Fruit fly (Drosophila melanogaster) whole organism, prepupa: ENCODE measurements around the gene Nak.

Source experiments
- Blimp-1 ChIP-seq: fragments of 200-800 bp; sonication (Bioruptor generic); optimal IDR thresholded peaks from 3 replicates; lab custom pipeline; 2017; ENCODE audit warnings: missing biosample characterization, missing genetic modification characterization, mild to moderate bottlenecking, moderate library complexity, missing genetic modification reagents
- CG10631 ChIP-seq: fragments of 200-800 bp; sonication (Bioruptor generic); optimal IDR thresholded peaks from 2 replicates; lab custom pipeline; 2016; ENCODE audit warnings: missing biosample characterization, missing genetic modification characterization
- CG10669 ChIP-seq: fragments of 200-800 bp; sonication (Bioruptor generic); optimal IDR thresholded peaks from 3 replicates; lab custom pipeline; 2018; ENCODE audit warnings: missing biosample characterization, mild to moderate bottlenecking, missing genetic modification characterization, moderate library complexity
- CG11294 ChIP-seq: fragments of 200-800 bp; sonication (Bioruptor generic); IDR thresholded peaks from 2 replicates; pipeline ENCODE4 v1.3.6; 2022; ENCODE audit warnings: missing biosample characterization, missing genetic modification characterization
- CG11762 ChIP-seq: fragments of 200-800 bp; sonication (Bioruptor generic); optimal IDR thresholded peaks from 3 replicates; lab custom pipeline; 2016; ENCODE audit warnings: missing biosample characterization, missing genetic modification characterization; ENCODE audit not compliant: insufficient read depth
- CG11902 ChIP-seq: fragments of 200-800 bp; sonication (Bioruptor generic); optimal IDR thresholded peaks from 3 replicates; lab custom pipeline; 2016; ENCODE audit warnings: missing biosample characterization, missing genetic modification characterization
- CG1621 ChIP-seq: fragments of 200-800 bp; sonication (Bioruptor generic); optimal IDR thresholded peaks from 3 replicates; lab custom pipeline; 2018; ENCODE audit warnings: missing biosample characterization, mild to moderate bottlenecking, missing genetic modification characterization
- CG16779 ChIP-seq: fragments of 200-800 bp; sonication (Bioruptor generic); optimal IDR thresholded peaks from 3 replicates; lab custom pipeline; 2017; ENCODE audit warnings: missing biosample characterization, mild to moderate bottlenecking, missing genetic modification characterization
- CG3032 ChIP-seq: fragments of 200-800 bp; optimal IDR thresholded peaks from 2 replicates; lab custom pipeline; 2019; ENCODE audit warnings: missing biosample characterization, mild to moderate bottlenecking, missing genetic modification characterization, moderate library complexity
- CG31627 ChIP-seq: fragments of 200-800 bp; sonication (Bioruptor generic); optimal IDR thresholded peaks from 3 replicates; lab custom pipeline; 2016; ENCODE audit warnings: missing biosample characterization, missing genetic modification characterization
- CG32006 ChIP-seq: fragments of 200-800 bp; sonication (Bioruptor generic); optimal IDR thresholded peaks from 3 replicates; lab custom pipeline; 2017; ENCODE audit warnings: missing biosample characterization, mild to moderate bottlenecking, missing genetic modification characterization
- CG34406 ChIP-seq: fragments of 200-800 bp; sonication (Bioruptor generic); optimal IDR thresholded peaks from 3 replicates; lab custom pipeline; 2016; ENCODE audit warnings: missing biosample characterization, missing genetic modification characterization
- CG3919 ChIP-seq: fragments of 200-800 bp; sonication (Bioruptor generic); optimal IDR thresholded peaks from 3 replicates; lab custom pipeline; 2016; ENCODE audit warnings: missing biosample characterization, missing genetic modification characterization
- CG4318 ChIP-seq: fragments of 200-800 bp; sonication (Bioruptor generic); optimal IDR thresholded peaks from 3 replicates; lab custom pipeline; 2017; ENCODE audit warnings: missing biosample characterization, mild to moderate bottlenecking, missing genetic modification characterization
- CG6163 ChIP-seq: fragments of 200-800 bp; sonication (Bioruptor generic); IDR thresholded peaks from 3 replicates; pipeline ENCODE4 v1.3.6; 2022; ENCODE audit warnings: missing biosample characterization, missing genetic modification characterization
- CG6276 ChIP-seq: fragments of 200-800 bp; sonication (Bioruptor generic); optimal IDR thresholded peaks from 2 replicates; lab custom pipeline; 2017; ENCODE audit warnings: missing biosample characterization, mild to moderate bottlenecking, missing genetic modification characterization
- CG6792 ChIP-seq: fragments of 200-800 bp; sonication (Bioruptor generic); optimal IDR thresholded peaks from 3 replicates; lab custom pipeline; 2016; ENCODE audit warnings: missing biosample characterization, missing genetic modification characterization
- CG6808 ChIP-seq: fragments of 200-800 bp; sonication (Bioruptor generic); optimal IDR thresholded peaks from 3 replicates; lab custom pipeline; 2017; ENCODE audit warnings: missing biosample characterization, missing genetic modification characterization, mild to moderate bottlenecking, moderate library complexity, missing genetic modification reagents
- CG6854 ChIP-seq: fragments of 200-800 bp; sonication (Bioruptor generic); optimal IDR thresholded peaks from 2 replicates; lab custom pipeline; 2017; ENCODE audit warnings: missing biosample characterization, mild to moderate bottlenecking, missing genetic modification characterization
- CG7368 ChIP-seq: fragments of 200-800 bp; sonication (Bioruptor generic); optimal IDR thresholded peaks from 3 replicates; lab custom pipeline; 2016; ENCODE audit warnings: missing biosample characterization, missing genetic modification characterization
- CG8119 ChIP-seq: fragments of 200-800 bp; sonication (Bioruptor generic); IDR thresholded peaks from 3 replicates; pipeline ENCODE4 v1.3.6; 2022; ENCODE audit warnings: missing biosample characterization, missing genetic modification characterization
- CG8632 ChIP-seq: fragments of 200-800 bp; sonication (Bioruptor generic); optimal IDR thresholded peaks from 3 replicates; lab custom pipeline; 2016; ENCODE audit warnings: missing biosample characterization, missing genetic modification characterization
- CG9139 ChIP-seq: fragments of 200-800 bp; sonication (Bioruptor generic); optimal IDR thresholded peaks from 3 replicates; lab custom pipeline; 2017; ENCODE audit warnings: missing biosample characterization, mild to moderate bottlenecking, missing genetic modification characterization
- Eip75B ChIP-seq: fragments of 200-800 bp; sonication (Bioruptor generic); optimal IDR thresholded peaks from 3 replicates; lab custom pipeline; 2016; ENCODE audit warnings: missing biosample characterization, missing genetic modification characterization
- Gug ChIP-seq: fragments of 200-800 bp; sonication (Bioruptor generic); IDR thresholded peaks from 2 replicates; pipeline ENCODE4 v1.3.6; 2022; ENCODE audit warnings: missing biosample characterization, missing genetic modification characterization
- Hr38 ChIP-seq: sonication (Bioruptor generic); optimal IDR thresholded peaks from 2 replicates; lab custom pipeline; 2016; ENCODE audit warnings: missing biosample characterization, missing genetic modification characterization
- Hr39 ChIP-seq: fragments of 200-800 bp; sonication (Bioruptor generic); optimal IDR thresholded peaks from 2 replicates; lab custom pipeline; 2016; ENCODE audit warnings: missing biosample characterization, missing genetic modification characterization
- Hr4 ChIP-seq: fragments of 200-800 bp; sonication (Bioruptor generic); optimal IDR thresholded peaks from 3 replicates; lab custom pipeline; 2016; ENCODE audit warnings: missing biosample characterization, missing genetic modification characterization
- Lpt ChIP-seq: fragments of 200-800 bp; sonication (Bioruptor generic); optimal IDR thresholded peaks from 3 replicates; lab custom pipeline; 2016; ENCODE audit warnings: missing biosample characterization, missing genetic modification characterization
- Met ChIP-seq: fragments of 200-800 bp; sonication (Bioruptor generic); optimal IDR thresholded peaks from 3 replicates; lab custom pipeline; 2016; ENCODE audit warnings: missing biosample characterization, missing genetic modification characterization
- OdsH ChIP-seq: fragments of 200-800 bp; sonication (Bioruptor generic); optimal IDR thresholded peaks from 3 replicates; lab custom pipeline; 2016; ENCODE audit warnings: missing biosample characterization, missing genetic modification characterization
- Smox ChIP-seq: fragments of 200-800 bp; sonication (Bioruptor generic); optimal IDR thresholded peaks from 3 replicates; lab custom pipeline; 2016; ENCODE audit warnings: missing biosample characterization, missing genetic modification characterization
- Sox102F ChIP-seq: fragments of 200-800 bp; sonication (Bioruptor generic); optimal IDR thresholded peaks from 2 replicates; lab custom pipeline; 2016; ENCODE audit warnings: missing biosample characterization, mild to moderate bottlenecking, missing genetic modification characterization
- Sox14 ChIP-seq: fragments of 200-800 bp; sonication (Bioruptor generic); optimal IDR thresholded peaks from 3 replicates; lab custom pipeline; 2016; ENCODE audit warnings: missing biosample characterization, missing genetic modification characterization
- acj6 ChIP-seq: fragments of 200-800 bp; sonication (Bioruptor generic); optimal IDR thresholded peaks from 3 replicates; lab custom pipeline; 2016; ENCODE audit warnings: missing biosample characterization, missing genetic modification characterization
- cyc ChIP-seq: fragments of 200-800 bp; sonication (Bioruptor generic); optimal IDR thresholded peaks from 3 replicates; lab custom pipeline; 2016; ENCODE audit warnings: missing biosample characterization, missing genetic modification characterization
- dac ChIP-seq: fragments of 200-800 bp; sonication (Bioruptor generic); optimal IDR thresholded peaks from 2 replicates; lab custom pipeline; 2017; ENCODE audit warnings: missing biosample characterization, mild to moderate bottlenecking, missing genetic modification characterization
- eg ChIP-seq: fragments of 200-800 bp; sonication (Bioruptor generic); IDR thresholded peaks from 3 replicates; pipeline ENCODE4 v1.3.6; 2022; ENCODE audit warnings: missing biosample characterization, missing genetic modification characterization
- esn ChIP-seq: fragments of 200-800 bp; sonication (Bioruptor generic); optimal IDR thresholded peaks from 2 replicates; lab custom pipeline; 2016; ENCODE audit warnings: missing biosample characterization, mild to moderate bottlenecking, missing genetic modification characterization, moderate library complexity
- fd59A ChIP-seq: fragments of 200-800 bp; sonication (Bioruptor generic); optimal IDR thresholded peaks from 2 replicates; lab custom pipeline; 2017; ENCODE audit warnings: missing biosample characterization, mild to moderate bottlenecking, missing genetic modification characterization, missing genetic modification reagents
- fd85E ChIP-seq: fragments of 200-800 bp; sonication (Bioruptor generic); optimal IDR thresholded peaks from 3 replicates; lab custom pipeline; 2016; ENCODE audit warnings: missing biosample characterization, missing genetic modification characterization
- fkh ChIP-seq: fragments of 200-800 bp; sonication (Bioruptor generic); optimal IDR thresholded peaks from 3 replicates; lab custom pipeline; 2017; ENCODE audit warnings: missing biosample characterization, mild to moderate bottlenecking, missing genetic modification characterization, moderate library complexity
- lz ChIP-seq: fragments of 200-800 bp; sonication (Bioruptor generic); optimal IDR thresholded peaks from 3 replicates; lab custom pipeline; 2016; ENCODE audit warnings: missing biosample characterization, missing genetic modification characterization
- pdm3 ChIP-seq: fragments of 200-800 bp; sonication (Bioruptor generic); optimal IDR thresholded peaks from 3 replicates; lab custom pipeline; 2016; ENCODE audit warnings: missing biosample characterization, missing genetic modification characterization
- salr ChIP-seq, 2 experiments: fragments of 200-800 bp; sonication (Bioruptor generic); optimal IDR thresholded peaks; 3 replicates each; lab custom pipeline; 2016 to 2018; ENCODE audit warnings: missing biosample characterization in 2 of 2, missing genetic modification characterization in 2 of 2, mild to moderate bottlenecking in 1 of 2
- spab ChIP-seq: fragments of 200-800 bp; sonication (Bioruptor generic); optimal IDR thresholded peaks from 2 replicates; lab custom pipeline; 2017; ENCODE audit warnings: missing biosample characterization, mild to moderate bottlenecking, missing genetic modification characterization, missing genetic modification reagents
- ss ChIP-seq, 2 experiments: fragments of 200-800 bp; sonication (Bioruptor generic); optimal IDR thresholded peaks; 2 replicates in 1 of 2; 3 replicates in 1 of 2; lab custom pipeline; 2017 to 2018; ENCODE audit warnings: mild to moderate bottlenecking in 2 of 2, missing biosample characterization in 2 of 2, missing genetic modification characterization in 2 of 2, moderate library complexity in 1 of 2
- svp ChIP-seq: fragments of 200-800 bp; sonication (Bioruptor generic); peaks from one replicate; lab custom pipeline; 2016; ENCODE audit warnings: missing biosample characterization, missing genetic modification characterization
- topi ChIP-seq: fragments of 200-800 bp; sonication (Bioruptor generic); optimal IDR thresholded peaks from 3 replicates; lab custom pipeline; 2016; ENCODE audit warnings: missing biosample characterization, missing genetic modification characterization
- vri ChIP-seq: fragments of 200-800 bp; sonication (Bioruptor generic); optimal IDR thresholded peaks from 3 replicates; lab custom pipeline; 2016; ENCODE audit warnings: missing biosample characterization, mild to moderate bottlenecking, missing genetic modification characterization

The Nak gene

dm6 chr2L:18945765-18946552, 22.6 kb downstream of the Nak start, which contains the start of gene CG46304:
Gene CG46304, plus strand, starts transcription at chr2L:18946305.
- TF ChIP-seq CG11902: peak; percentile 6
- TF ChIP-seq CG8119 (GFP tag; lab: Robert Waterston, UW): no peak
- no peak for TF ChIP-seq CG4318
- peak; percentile 53 for TF ChIP-seq lz (GFP tag; lab: Kevin White, UChicago)
- TF ChIP-seq CG6792: peak; percentile 19
- TF ChIP-seq svp: peak; percentile 83
- TF ChIP-seq CG11762 (GFP tag; lab: Kevin White, UChicago): peak; percentile 6
- TF ChIP-seq CG32006 (GFP tag; lab: Kevin White, UChicago): peak; percentile 59
- peak; percentile 1 for TF ChIP-seq CG8632 (GFP tag; lab: Kevin White, UChicago)
- 0 out of 3 replicates have a peak, but pooled peaks have one; percentile 23 for TF ChIP-seq CG6163 (GFP tag; lab: Robert Waterston, UW)
- peak in 1 of 2 experiments; percentile 33 for TF ChIP-seq ss (GFP tag; optimal IDR thresholded peaks at IDR 0.05; lab: Kevin White, UChicago)
- TF ChIP-seq spab: peak; percentile 51
- TF ChIP-seq CG6854: no peak
- TF ChIP-seq salr (GFP tag; optimal IDR thresholded peaks at IDR 0.05; lab: Kevin White, UChicago): no peak
- peak; percentile 55 for TF ChIP-seq Met (GFP tag; lab: Kevin White, UChicago)
- TF ChIP-seq cyc: peak; percentile 25
- TF ChIP-seq pdm3 (GFP tag; lab: Kevin White, UChicago): peak; percentile 33
- peak; percentile 35 for TF ChIP-seq Sox102F (GFP tag; lab: Kevin White, UChicago)
- TF ChIP-seq CG31627: peak; percentile 54
- TF ChIP-seq Sox14 (GFP tag; lab: Kevin White, UChicago): peak; percentile 68
- TF ChIP-seq Smox: peak; percentile 35
- TF ChIP-seq CG11294 (GFP tag; lab: Robert Waterston, UW): no peak
- peak; percentile 39 for TF ChIP-seq Hr39 (GFP tag; lab: Kevin White, UChicago)
- no peak for TF ChIP-seq fkh (GFP tag; lab: Kevin White, UChicago)
- peak; percentile 61 for TF ChIP-seq Lpt (GFP tag; lab: Kevin White, UChicago)
- TF ChIP-seq Hr4 (GFP tag; lab: Kevin White, UChicago): peak; percentile 23
- TF ChIP-seq CG16779 (tag; lab: Kevin White, UChicago): no peak
- TF ChIP-seq CG7368 (GFP tag; lab: Kevin White, UChicago): no peak
- TF ChIP-seq fd59A: peak; percentile 62
- TF ChIP-seq Hr38: no peak
- peak; percentile 55 for TF ChIP-seq CG3032
- peak; percentile 59 for TF ChIP-seq topi
- peak; percentile 62 for TF ChIP-seq CG6808 (GFP tag; lab: Kevin White, UChicago)
- no peak for TF ChIP-seq vri (GFP tag; lab: Kevin White, UChicago)
- TF ChIP-seq fd85E: no peak
- peak; percentile 53 for TF ChIP-seq CG10631 (GFP tag; lab: Kevin White, UChicago)
- TF ChIP-seq CG1621: no peak
- TF ChIP-seq CG6276 (GFP tag; lab: Kevin White, UChicago): no peak
- no peak for TF ChIP-seq dac (GFP tag; lab: Kevin White, UChicago)
- no peak for TF ChIP-seq Gug (GFP tag; lab: Robert Waterston, UW)
- TF ChIP-seq Eip75B (GFP tag; lab: Kevin White, UChicago): peak; percentile 29
- TF ChIP-seq CG34406: peak; percentile 9
- TF ChIP-seq CG3919 (GFP tag; lab: Kevin White, UChicago): peak; percentile 39
- TF ChIP-seq esn (GFP tag; lab: Kevin White, UChicago): peak; percentile 55
- TF ChIP-seq eg (GFP tag; lab: Robert Waterston, UW): 0 out of 3 replicates have a peak, but pooled peaks have one; percentile 13
- peak; percentile 33 for TF ChIP-seq CG10669 (GFP tag; lab: Kevin White, UChicago)
- TF ChIP-seq OdsH (GFP tag; lab: Kevin White, UChicago): peak; percentile 42
- TF ChIP-seq Blimp-1 (GFP tag; lab: Kevin White, UChicago): no peak
- peak; percentile 32 for TF ChIP-seq acj6 (GFP tag; lab: Kevin White, UChicago)
- TF ChIP-seq CG9139: no peak
